Worm (Caenorhabditis elegans) whole organism, L4/young adult: ENCODE data around the gene R05G9.3.

Source experiments
- W03F9.2 ChIP-seq: fragments of 150-350 bp; optimal IDR thresholded peaks from 2 replicates; lab custom pipeline; 2014; ENCODE audit warnings: missing biosample characterization, missing genetic modification characterization
- dao-5 ChIP-seq: sonication (generic microtip); optimal IDR thresholded peaks from 2 replicates; lab custom pipeline; 2016; ENCODE audit warnings: missing genotype, missing genetic modification characterization, moderate library complexity, missing compliant biosample characterization
- him-1 ChIP-seq: sonication (generic microtip); optimal IDR thresholded peaks from 2 replicates; lab custom pipeline; 2016; ENCODE audit warnings: missing genotype, missing genetic modification reagents, missing genetic modification characterization, missing compliant biosample characterization

- TF ChIP-seq dao-5 (tag; lab: Kevin White, UChicago) (no peak), W03F9.2 (tag; lab: Kevin White, UChicago) (no peak), him-1 (tag; lab: Kevin White, UChicago) (no peak)
These were observed 12.6 kb upstream of the R05G9.3 start, which contains the start of gene R05G9R.1 for ce11 chrII:6513911-6514310.
